Worm (Caenorhabditis elegans) whole organism, L4 larva: Measurements from ENCODE around the gene sfxn-1.5.

ENCODE experiments used
- F37D6.2 ChIP-seq: sonication (generic microtip); optimal IDR thresholded peaks from 2 replicates; lab custom pipeline; 2016; ENCODE audit warnings: mild to moderate bottlenecking, missing genetic modification characterization, missing compliant biosample characterization
- F49E8.2 ChIP-seq: sonication (generic microtip); optimal IDR thresholded peaks from 2 replicates; lab custom pipeline; 2016; ENCODE audit warnings: missing compliant biosample characterization, mild to moderate bottlenecking, missing genetic modification characterization, borderline replicate concordance
- ZK546.5 ChIP-seq, 2 experiments: sonication (generic microtip); optimal IDR thresholded peaks; 2 replicates each; lab custom pipeline; 2017; ENCODE audit warnings: missing biosample characterization in 2 of 2, missing genetic modification characterization in 2 of 2
- aha-1 ChIP-seq: fragments of 150-350 bp; peaks from one replicate; lab custom pipeline; 2014; ENCODE audit warnings: missing biosample characterization, missing genetic modification characterization
- ceh-20 ChIP-seq: fragments of 200-800 bp; sonication (Bioruptor generic); IDR thresholded peaks from 2 replicates; pipeline ENCODE4 v1.3.6; 2022; ENCODE audit warnings: missing genetic modification reagents, missing genetic modification characterization, missing compliant biosample characterization
- ces-1 ChIP-seq: fragments of 150-350 bp; sonication (generic microtip); optimal IDR thresholded peaks from 4 replicates; lab custom pipeline; 2014; ENCODE audit warnings: missing biosample characterization, missing genetic modification reagents, missing genetic modification characterization
- cey-2 ChIP-seq: sonication (generic microtip); optimal IDR thresholded peaks from 3 replicates; lab custom pipeline; 2017; ENCODE audit warnings: missing genetic modification characterization, mild to moderate bottlenecking, missing compliant biosample characterization, antibody characterized with exemption, borderline replicate concordance; ENCODE audit not compliant: insufficient read depth
- daf-12 ChIP-seq: fragments of 150-350 bp; optimal IDR thresholded peaks from 2 replicates; lab custom pipeline; 2014; ENCODE audit warnings: missing biosample characterization, missing genetic modification reagents, missing genetic modification characterization
- daf-16 ChIP-seq, 3 experiments: sonication (generic microtip); optimal IDR thresholded peaks; 2 replicates each; lab custom pipeline; 2016 to 2017; ENCODE audit warnings: missing genetic modification characterization in 3 of 3, missing genetic modification reagents in 3 of 3, mild to moderate bottlenecking in 2 of 3, missing compliant biosample characterization in 2 of 3, missing biosample characterization in 1 of 3, moderate library complexity in 1 of 3
- dmd-6 ChIP-seq: fragments of 200-800 bp; sonication (Bioruptor generic); IDR thresholded peaks from 2 replicates; pipeline ENCODE4 v1.3.6; 2022; ENCODE audit warnings: missing genetic modification reagents, missing genetic modification characterization, missing compliant biosample characterization
- dmd-8 ChIP-seq: fragments of 200-800 bp; sonication (Bioruptor generic); IDR thresholded peaks from 2 replicates; pipeline ENCODE4 v1.3.6; 2022; ENCODE audit warnings: missing genetic modification characterization, missing compliant biosample characterization
- dve-1 ChIP-seq: sonication (generic microtip); optimal IDR thresholded peaks from 2 replicates; lab custom pipeline; 2017; ENCODE audit warnings: antibody characterized with exemption, mild to moderate bottlenecking, missing genetic modification characterization, missing compliant biosample characterization; ENCODE audit not compliant: insufficient read depth
- fos-1 ChIP-seq: fragments of 150-350 bp; optimal IDR thresholded peaks from 2 replicates; lab custom pipeline; 2014; ENCODE audit warnings: missing biosample characterization, missing genetic modification characterization
- hlh-11 ChIP-seq: fragments of 200-800 bp; sonication (Bioruptor generic); optimal IDR thresholded peaks from 2 replicates; lab custom pipeline; 2018; ENCODE audit warnings: mild to moderate bottlenecking, missing genetic modification characterization, missing compliant biosample characterization
- hlh-30 ChIP-seq: sonication (generic microtip); optimal IDR thresholded peaks from 2 replicates; lab custom pipeline; 2017; ENCODE audit warnings: antibody characterized with exemption, mild to moderate bottlenecking, missing genetic modification characterization, missing compliant biosample characterization; ENCODE audit not compliant: insufficient read depth
- hmg-1.1 ChIP-seq: fragments of 200-800 bp; sonication (Bioruptor generic); IDR thresholded peaks from 2 replicates; pipeline ENCODE4 v1.3.6; 2022; ENCODE audit warnings: missing genetic modification reagents, missing genetic modification characterization, missing compliant biosample characterization
- jun-1 ChIP-seq: fragments of 150-350 bp; optimal IDR thresholded peaks from 2 replicates; lab custom pipeline; 2014; ENCODE audit warnings: missing biosample characterization, missing genetic modification reagents, missing genetic modification characterization
- lin-1 ChIP-seq: fragments of 200-800 bp; sonication (Bioruptor generic); IDR thresholded peaks from 2 replicates; pipeline ENCODE4 v1.3.6; 2022; ENCODE audit warnings: missing genetic modification reagents, missing genetic modification characterization, missing compliant biosample characterization
- lin-39 ChIP-seq: fragments of 150-350 bp; optimal IDR thresholded peaks from 2 replicates; lab custom pipeline; 2014; ENCODE audit warnings: missing biosample characterization, missing genetic modification reagents, missing genetic modification characterization
- lir-3 ChIP-seq: sonication (generic microtip); optimal IDR thresholded peaks from 2 replicates; lab custom pipeline; 2016; ENCODE audit warnings: mild to moderate bottlenecking, missing genetic modification characterization, missing compliant biosample characterization
- madf-5 ChIP-seq, 2 experiments: fragments of 200-800 bp; sonication (Bioruptor generic); IDR thresholded peaks; 2 replicates each; pipeline ENCODE4 v1.3.6; 2022; ENCODE audit warnings: missing compliant biosample characterization in 2 of 2, missing genetic modification characterization in 2 of 2
- mdl-1 ChIP-seq, 2 experiments: fragments of 150-350 bp in 1 of 2; sonication (generic microtip) in 1 of 2; optimal IDR thresholded peaks; 2 replicates each; lab custom pipeline; 2014 to 2017; ENCODE audit warnings: missing biosample characterization in 2 of 2, missing genetic modification characterization in 2 of 2
- mdt-29 ChIP-seq: fragments of 200-800 bp; sonication (Bioruptor generic); IDR thresholded peaks from 2 replicates; pipeline ENCODE4 v1.3.6; 2022; ENCODE audit warnings: missing genetic modification reagents, missing genetic modification characterization, missing compliant biosample characterization
- mep-1 ChIP-seq: fragments of 150-350 bp; sonication (generic microtip); optimal IDR thresholded peaks from 3 replicates; lab custom pipeline; 2014; ENCODE audit warnings: missing biosample characterization, missing genetic modification characterization
- mxl-3 ChIP-seq: fragments of 200-800 bp; sonication (Bioruptor generic); optimal IDR thresholded peaks from 2 replicates; lab custom pipeline; 2018; ENCODE audit warnings: mild to moderate bottlenecking, missing genetic modification characterization, missing compliant biosample characterization
- nhr-10 ChIP-seq: fragments of 150-350 bp; optimal IDR thresholded peaks from 2 replicates; lab custom pipeline; 2014; ENCODE audit warnings: missing biosample characterization, missing genetic modification characterization
- nhr-111 ChIP-seq: fragments of 200-800 bp; sonication (Bioruptor generic); optimal IDR thresholded peaks from 2 replicates; lab custom pipeline; 2018; ENCODE audit warnings: mild to moderate bottlenecking, missing genetic modification characterization, missing compliant biosample characterization
- nhr-28 ChIP-seq: fragments of 150-350 bp; optimal IDR thresholded peaks from 2 replicates; lab custom pipeline; 2014; ENCODE audit warnings: missing biosample characterization, missing genetic modification characterization
- nhr-41 ChIP-seq: fragments of 200-800 bp; sonication (Bioruptor generic); IDR thresholded peaks from 2 replicates; pipeline ENCODE4 v1.3.6; 2022; ENCODE audit warnings: missing genetic modification reagents, missing genetic modification characterization, missing compliant biosample characterization
- nhr-48 ChIP-seq: sonication (generic microtip); optimal IDR thresholded peaks from 2 replicates; lab custom pipeline; 2016; ENCODE audit warnings: mild to moderate bottlenecking, missing genetic modification characterization, missing compliant biosample characterization
- nhr-77 ChIP-seq: fragments of 150-350 bp; optimal IDR thresholded peaks from 2 replicates; lab custom pipeline; 2014; ENCODE audit warnings: missing biosample characterization, missing genetic modification characterization
- php-3 ChIP-seq: fragments of 200-800 bp; sonication (Bioruptor generic); IDR thresholded peaks from 2 replicates; pipeline ENCODE4 v1.3.6; 2022; ENCODE audit warnings: missing genetic modification reagents, missing genetic modification characterization, missing compliant biosample characterization
- pqm-1 ChIP-seq: sonication (generic microtip); optimal IDR thresholded peaks from 2 replicates; lab custom pipeline; 2017; ENCODE audit warnings: missing biosample characterization, missing genetic modification characterization
- saeg-2 ChIP-seq: fragments of 200-800 bp; sonication (Bioruptor generic); IDR thresholded peaks from 2 replicates; pipeline ENCODE4 v1.3.6; 2022; ENCODE audit warnings: missing genetic modification reagents, missing genetic modification characterization, missing compliant biosample characterization
- sdz-12 ChIP-seq: fragments of 200-800 bp; sonication (Bioruptor generic); optimal IDR thresholded peaks from 2 replicates; lab custom pipeline; 2018; ENCODE audit warnings: mild to moderate bottlenecking, missing genetic modification characterization, missing compliant biosample characterization
- set-16 ChIP-seq: fragments of 200-800 bp; sonication (Bioruptor generic); IDR thresholded peaks from 2 replicates; pipeline ENCODE4 v1.3.6; 2022; ENCODE audit warnings: missing genetic modification reagents, missing genetic modification characterization, missing compliant biosample characterization
- tra-1 ChIP-seq: fragments of 200-800 bp; sonication (Bioruptor generic); IDR thresholded peaks from 2 replicates; pipeline ENCODE4 v1.3.6; 2022; ENCODE audit warnings: missing genetic modification reagents, missing genetic modification characterization, missing compliant biosample characterization
- unc-62 ChIP-seq, 3 experiments: fragments of 150-350 bp in 1 of 3; sonication (generic microtip); optimal IDR thresholded peaks in 2 of 3; peaks in 1 of 3; 1 replicate in 1 of 3; 2 replicates in 2 of 3; lab custom pipeline; 2014 to 2017; ENCODE audit warnings: missing biosample characterization in 3 of 3, missing genetic modification characterization in 3 of 3, missing genetic modification reagents in 3 of 3, missing genotype in 1 of 3
- zfp-2 ChIP-seq: sonication (generic microtip); optimal IDR thresholded peaks from 2 replicates; lab custom pipeline; 2016; ENCODE audit warnings: mild to moderate bottlenecking, missing genetic modification characterization, missing compliant biosample characterization

sfxn-1.5 gene

DNA sequence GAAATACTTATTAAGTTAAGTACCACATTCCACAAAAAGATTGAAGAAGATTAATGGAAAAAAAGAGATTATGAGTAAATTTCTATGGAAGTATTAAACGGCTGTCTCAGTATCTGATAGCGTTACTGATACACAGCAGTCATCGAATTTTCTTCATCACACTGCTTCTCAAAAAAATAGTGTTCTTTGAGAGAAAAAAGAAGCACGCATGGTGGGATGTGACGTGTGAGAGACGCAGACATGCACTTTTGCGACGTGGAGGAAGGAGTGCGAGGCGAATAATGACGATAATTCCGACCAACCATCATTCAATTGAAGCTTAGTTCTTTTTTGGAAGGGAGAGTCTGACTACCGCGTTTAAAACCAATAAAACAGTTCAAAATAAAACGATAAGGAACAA lies 48.8 kb upstream of the sfxn-1.5 start, which contains the start of gene C44C10.11:
C44C10.11 (minus strand) TSS at position 115 of the 400 bp plus-strand sequence.
- TF ChIP-seq nhr-41 (GFP tag; lab: Robert Waterston, UW) = 0 out of 2 replicates have a peak, but pooled peaks have one; percentile 46
- TF ChIP-seq nhr-77 = peak; percentile 29
- peak; percentile 95 for TF ChIP-seq mxl-3
- TF ChIP-seq nhr-111 (GFP tag; lab: Kevin White, UChicago) = no peak
- no peak for TF ChIP-seq lin-1 (GFP tag; lab: Robert Waterston, UW)
- TF ChIP-seq mdl-1 (tag; optimal IDR thresholded peaks at IDR 0.05; lab: Kevin White, UChicago) = peak in 1 of 2 experiments; percentile 87
- TF ChIP-seq set-16 (GFP tag; lab: Robert Waterston, UW) = no peak
- peak; percentile 77 for TF ChIP-seq hlh-30 (tag; lab: Kevin White, UChicago)
- peak; percentile 18 for TF ChIP-seq jun-1 (tag; lab: Kevin White, UChicago)
- no peak for TF ChIP-seq fos-1 (tag; lab: Kevin White, UChicago)
- peak in 1 of 2 experiments; percentile 60 for TF ChIP-seq unc-62 (GFP tag; optimal IDR thresholded peaks at IDR 0.05 in 1 of 2; lab: Kevin White, UChicago)
- TF ChIP-seq unc-62 (tag; optimal IDR thresholded peaks at IDR 0.05; lab: Kevin White, UChicago) = no peak
- TF ChIP-seq hmg-1.1 (GFP tag; lab: Robert Waterston, UW) = 0 out of 2 replicates have a peak, but pooled peaks have one; percentile 22
- TF ChIP-seq mep-1 = no peak
- TF ChIP-seq ces-1 (GFP tag; lab: Kevin White, UChicago) = no peak
- TF ChIP-seq hlh-11 = peak; percentile 81
- peak; percentile 73 for TF ChIP-seq nhr-48 (tag; lab: Kevin White, UChicago)
- no peak for TF ChIP-seq F37D6.2 (tag; lab: Kevin White, UChicago)
- no peak for TF ChIP-seq sdz-12
- TF ChIP-seq dmd-6 (GFP tag; lab: Robert Waterston, UW) = peak; percentile 96
- TF ChIP-seq cey-2 (tag; lab: Kevin White, UChicago) = no peak
- no peak for TF ChIP-seq daf-12
- TF ChIP-seq dve-1 (tag; lab: Kevin White, UChicago) = peak; percentile 75
- TF ChIP-seq aha-1 (tag; lab: Kevin White, UChicago) = peak; percentile 89
- TF ChIP-seq pqm-1 (tag; lab: Kevin White, UChicago) = peak; percentile 69
- no peak for TF ChIP-seq lin-39 (tag; lab: Kevin White, UChicago)
- no peak for TF ChIP-seq daf-16 (GFP tag; optimal IDR thresholded peaks at IDR 0.05; lab: Kevin White, UChicago)
- TF ChIP-seq daf-16 (tag; optimal IDR thresholded peaks at IDR 0.05; lab: Kevin White, UChicago) = peak; percentile 46
- TF ChIP-seq madf-5 (GFP tag; IDR thresholded peaks at IDR 0.05; lab: Robert Waterston, UW) = no peak
- peak; percentile 60; the same call in 1 of the 2 replicates for TF ChIP-seq tra-1 (GFP tag; lab: Robert Waterston, UW)
- TF ChIP-seq zfp-2 (tag; lab: Kevin White, UChicago) = no peak
- TF ChIP-seq F49E8.2 (tag; lab: Kevin White, UChicago) = no peak
- TF ChIP-seq saeg-2 (GFP tag; lab: Robert Waterston, UW) = no peak
- TF ChIP-seq ZK546.5 (tag; optimal IDR thresholded peaks at IDR 0.05; lab: Kevin White, UChicago) = no peak
- TF ChIP-seq nhr-28 (tag; lab: Kevin White, UChicago) = peak; percentile 87
- TF ChIP-seq nhr-10 (tag; lab: Kevin White, UChicago) = peak; percentile 8

DNA sequence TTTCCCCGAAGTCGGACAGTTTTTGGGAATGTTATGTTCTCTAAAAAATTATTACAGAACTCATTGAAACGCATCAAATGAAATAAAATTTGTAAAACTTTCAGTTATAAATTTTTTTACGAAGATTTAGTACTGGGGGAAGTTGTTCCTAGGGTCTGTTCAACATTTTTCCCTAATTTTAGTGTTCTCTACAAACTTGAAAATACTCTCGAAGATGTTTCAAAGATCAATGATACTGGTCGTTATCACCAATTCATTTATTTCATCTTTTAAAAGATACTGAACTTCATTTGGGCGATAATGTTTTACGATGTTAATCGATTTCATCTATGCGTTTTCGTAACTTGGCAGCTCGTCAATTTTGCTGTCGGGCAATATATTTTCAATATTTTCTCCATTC lies 40.8 kb upstream of the sfxn-1.5 start, which contains the start of gene C44C10.3:
C44C10.3 (plus strand) TSS at position 301 of the 400 bp plus-strand sequence.
- no peak for TF ChIP-seq pqm-1 (tag; lab: Kevin White, UChicago)
- TF ChIP-seq mdt-29 (GFP tag; lab: Robert Waterston, UW) = no peak
- TF ChIP-seq dmd-8 (GFP tag; lab: Robert Waterston, UW) = no peak
- TF ChIP-seq F49E8.2 (tag; lab: Kevin White, UChicago) = no peak
- TF ChIP-seq ceh-20 (GFP tag; lab: Robert Waterston, UW) = no peak
- TF ChIP-seq php-3 (GFP tag; lab: Robert Waterston, UW) = no peak
- no peak for TF ChIP-seq lir-3 (tag; lab: Kevin White, UChicago)
